Fruit fly (Drosophila melanogaster) whole organism, embryonic: Measurements from ENCODE around the gene Mst57Db.

Experiments
- Abd-B ChIP-seq: fragments of 200-800 bp; sonication (Bioruptor generic); optimal IDR thresholded peaks from 2 replicates; lab custom pipeline; 2018; ENCODE audit warnings: missing biosample characterization, mild to moderate bottlenecking, missing genetic modification characterization, moderate library complexity
- CG1024 ChIP-seq: fragments of 200-800 bp; sonication (Bioruptor generic); IDR thresholded peaks from 2 replicates; pipeline ENCODE4 v1.3.6; 2022; ENCODE audit warnings: missing biosample characterization, missing genetic modification characterization
- CG10321 ChIP-seq: fragments of 200-800 bp; sonication (Bioruptor generic); IDR thresholded peaks from 2 replicates; pipeline ENCODE4 v1.3.6; 2022; ENCODE audit warnings: missing biosample characterization, missing genetic modification characterization
- CG10979 ChIP-seq: fragments of 200-800 bp; sonication (Bioruptor generic); optimal IDR thresholded peaks from 2 replicates; lab custom pipeline; 2018; ENCODE audit warnings: missing biosample characterization, mild to moderate bottlenecking, missing genetic modification characterization, moderate library complexity
- CG12744 ChIP-seq: fragments of 200-800 bp; sonication (Bioruptor generic); optimal IDR thresholded peaks from 2 replicates; lab custom pipeline; 2016; ENCODE audit warnings: missing biosample characterization, missing genetic modification characterization
- CG17568 ChIP-seq: fragments of 200-800 bp; sonication (Bioruptor generic); optimal IDR thresholded peaks from 2 replicates; lab custom pipeline; 2018; ENCODE audit warnings: missing biosample characterization, mild to moderate bottlenecking, missing genetic modification characterization, moderate library complexity
- CG30431 ChIP-seq: fragments of 200-800 bp; sonication (Bioruptor generic); optimal IDR thresholded peaks from 2 replicates; lab custom pipeline; 2017; ENCODE audit warnings: missing biosample characterization, missing genetic modification characterization
- CG3065 ChIP-seq: fragments of 200-800 bp; sonication (Bioruptor generic); optimal IDR thresholded peaks from 2 replicates; lab custom pipeline; 2016; ENCODE audit warnings: missing biosample characterization, missing genetic modification characterization
- CG32532 ChIP-seq: fragments of 200-800 bp; sonication (Bioruptor generic); IDR thresholded peaks from 2 replicates; pipeline ENCODE4 v1.3.6; 2022; ENCODE audit warnings: missing biosample characterization, missing genetic modification characterization
- CG33213 ChIP-seq: fragments of 200-800 bp; sonication (Bioruptor generic); optimal IDR thresholded peaks from 3 replicates; lab custom pipeline; 2016; ENCODE audit warnings: missing biosample characterization, missing genetic modification characterization
- CG4282 ChIP-seq: fragments of 200-800 bp; sonication (Bioruptor generic); optimal IDR thresholded peaks from 2 replicates; lab custom pipeline; 2016; ENCODE audit warnings: missing biosample characterization, missing genetic modification characterization
- CG43689 ChIP-seq: fragments of 200-800 bp; sonication (Bioruptor generic); IDR thresholded peaks from 2 replicates; pipeline ENCODE4 v1.3.6; 2022; ENCODE audit warnings: missing biosample characterization, missing genetic modification characterization
- CG4854 ChIP-seq: fragments of 200-800 bp; sonication (Bioruptor generic); optimal IDR thresholded peaks from 2 replicates; lab custom pipeline; 2016; ENCODE audit warnings: missing biosample characterization, missing genetic modification characterization, inconsistent platforms
- CG5953 ChIP-seq: fragments of 200-800 bp; sonication (Bioruptor generic); IDR thresholded peaks from 2 replicates; pipeline ENCODE4 v1.3.6; 2022; ENCODE audit warnings: missing biosample characterization, missing genetic modification characterization
- CG6654 ChIP-seq: fragments of 200-800 bp; sonication (Bioruptor generic); optimal IDR thresholded peaks from 2 replicates; lab custom pipeline; 2017; ENCODE audit warnings: missing biosample characterization, mild to moderate bottlenecking, missing genetic modification characterization
- CG7372 ChIP-seq: fragments of 200-800 bp; sonication (Bioruptor generic); IDR thresholded peaks from 2 replicates; pipeline ENCODE4 v1.3.6; 2022; ENCODE audit warnings: missing biosample characterization, missing genetic modification characterization
- CG7786 ChIP-seq: fragments of 200-800 bp; sonication (Bioruptor generic); optimal IDR thresholded peaks from 2 replicates; lab custom pipeline; 2016; ENCODE audit warnings: missing biosample characterization, missing genetic modification characterization
- CG7839 ChIP-seq: fragments of 200-800 bp; sonication (Bioruptor generic); optimal IDR thresholded peaks from 3 replicates; lab custom pipeline; 2018; ENCODE audit warnings: missing biosample characterization, mild to moderate bottlenecking, missing genetic modification characterization, moderate library complexity
- CG9797 ChIP-seq: fragments of 200-800 bp; sonication (Bioruptor generic); optimal IDR thresholded peaks from 3 replicates; lab custom pipeline; 2018; ENCODE audit warnings: missing biosample characterization, mild to moderate bottlenecking, missing genetic modification characterization
- CHES-1-like ChIP-seq: fragments of 200-800 bp; sonication (Bioruptor generic); optimal IDR thresholded peaks from 2 replicates; lab custom pipeline; 2016; ENCODE audit warnings: missing biosample characterization, missing genetic modification characterization
- CkIIα-i1 ChIP-seq: fragments of 200-800 bp; sonication (Bioruptor generic); IDR thresholded peaks from 2 replicates; pipeline ENCODE4 v1.3.6; 2022; ENCODE audit warnings: missing biosample characterization, missing genetic modification characterization
- Dll ChIP-seq: fragments of 200-800 bp; sonication (Bioruptor generic); IDR thresholded peaks from 4 replicates; pipeline ENCODE4 v1.3.6; 2022; ENCODE audit warnings: missing biosample characterization, missing genetic modification characterization; ENCODE audit not compliant: partially characterized antibody
- Elba2 ChIP-seq: fragments of 200-800 bp; sonication (Bioruptor generic); optimal IDR thresholded peaks from 3 replicates; lab custom pipeline; 2016; ENCODE audit warnings: missing biosample characterization, missing genetic modification characterization
- Gsc ChIP-seq: fragments of 200-800 bp; sonication (Bioruptor generic); IDR thresholded peaks from 2 replicates; pipeline ENCODE4 v1.3.6; 2022; ENCODE audit warnings: missing biosample characterization, missing genetic modification characterization
- Gug ChIP-seq: fragments of 200-800 bp; sonication (Bioruptor generic); IDR thresholded peaks from 4 replicates; pipeline ENCODE4 v1.3.6; 2022; ENCODE audit warnings: missing biosample characterization, missing genetic modification characterization
- Lim3 ChIP-seq: fragments of 200-800 bp; sonication (Bioruptor generic); IDR thresholded peaks from 2 replicates; pipeline ENCODE4 v1.3.6; 2022; ENCODE audit warnings: missing biosample characterization, missing genetic modification characterization
- Myb ChIP-seq: fragments of 200-800 bp; sonication (Bioruptor generic); optimal IDR thresholded peaks from 2 replicates; lab custom pipeline; 2016; ENCODE audit warnings: missing biosample characterization, missing genetic modification characterization
- Nf-YC ChIP-seq: fragments of 200-800 bp; optimal IDR thresholded peaks from 3 replicates; lab custom pipeline; 2019; ENCODE audit warnings: missing biosample characterization, mild to moderate bottlenecking, missing genetic modification characterization, moderate library complexity
- Opbp ChIP-seq: fragments of 200-800 bp; sonication (Bioruptor generic); IDR thresholded peaks from 3 replicates; pipeline ENCODE4 v1.3.6; 2022; ENCODE audit warnings: missing biosample characterization, missing genetic modification characterization; ENCODE audit not compliant: partially characterized antibody
- Optix ChIP-seq: fragments of 200-800 bp; sonication (Bioruptor generic); IDR thresholded peaks from 3 replicates; pipeline ENCODE4 v1.3.6; 2022; ENCODE audit warnings: missing biosample characterization, missing genetic modification characterization
- bbx ChIP-seq: fragments of 200-800 bp; sonication (Bioruptor generic); IDR thresholded peaks from 2 replicates; pipeline ENCODE4 v1.3.6; 2022; ENCODE audit warnings: missing biosample characterization, missing genetic modification characterization; ENCODE audit not compliant: partially characterized antibody
- chm ChIP-seq: fragments of 200-800 bp; sonication (Bioruptor generic); IDR thresholded peaks from 2 replicates; pipeline ENCODE4 v1.3.6; 2022; ENCODE audit warnings: missing biosample characterization, missing genetic modification characterization
- crol ChIP-seq: fragments of 200-800 bp; sonication (Bioruptor generic); IDR thresholded peaks from 2 replicates; pipeline ENCODE4 v1.3.6; 2022; ENCODE audit warnings: missing biosample characterization, missing genetic modification characterization
- crp ChIP-seq, 2 experiments: fragments of 200-800 bp; sonication (Bioruptor generic); optimal IDR thresholded peaks; 2 replicates in 1 of 2; 3 replicates in 1 of 2; lab custom pipeline; 2017; ENCODE audit warnings: missing biosample characterization in 2 of 2, missing genetic modification characterization in 2 of 2, mild to moderate bottlenecking in 1 of 2, moderate library complexity in 1 of 2
- dan ChIP-seq: fragments of 200-800 bp; sonication (Bioruptor generic); IDR thresholded peaks from 2 replicates; pipeline ENCODE4 v1.3.6; 2022; ENCODE audit warnings: missing biosample characterization, missing genetic modification characterization
- dmrt11E ChIP-seq: fragments of 200-800 bp; sonication (Bioruptor generic); optimal IDR thresholded peaks from 3 replicates; lab custom pipeline; 2018; ENCODE audit warnings: missing biosample characterization, mild to moderate bottlenecking, missing genetic modification characterization, moderate library complexity
- dmrt99B ChIP-seq: fragments of 200-800 bp; sonication (Bioruptor generic); optimal IDR thresholded peaks from 2 replicates; lab custom pipeline; 2018; ENCODE audit warnings: missing biosample characterization, mild to moderate bottlenecking, missing genetic modification characterization, moderate library complexity
- exex ChIP-seq: fragments of 200-800 bp; sonication (Bioruptor generic); optimal IDR thresholded peaks from 4 replicates; lab custom pipeline; 2018; ENCODE audit warnings: missing biosample characterization, mild to moderate bottlenecking, missing genetic modification characterization, moderate library complexity
- fd64A ChIP-seq: fragments of 200-800 bp; sonication (Bioruptor generic); optimal IDR thresholded peaks from 3 replicates; lab custom pipeline; 2018; ENCODE audit warnings: missing biosample characterization, mild to moderate bottlenecking, missing genetic modification characterization
- grau ChIP-seq: fragments of 200-800 bp; optimal IDR thresholded peaks from 3 replicates; lab custom pipeline; 2019; ENCODE audit warnings: missing biosample characterization, mild to moderate bottlenecking, missing genetic modification characterization, moderate library complexity
- h ChIP-seq: fragments of >200 bp; optimal IDR thresholded peaks from 2 replicates; lab custom pipeline; 2017
- her ChIP-seq: fragments of 200-800 bp; sonication (Bioruptor generic); optimal IDR thresholded peaks from 2 replicates; lab custom pipeline; 2016; ENCODE audit warnings: missing biosample characterization, missing genetic modification characterization
- ken ChIP-seq: fragments of 200-800 bp; sonication (Bioruptor generic); IDR thresholded peaks from 3 replicates; pipeline ENCODE4 v1.3.6; 2022; ENCODE audit warnings: missing biosample characterization, missing genetic modification characterization
- nerfin-2 ChIP-seq: fragments of 200-800 bp; sonication (Bioruptor generic); IDR thresholded peaks from 2 replicates; pipeline ENCODE4 v1.3.6; 2022; ENCODE audit warnings: missing biosample characterization, missing genetic modification characterization; ENCODE audit not compliant: partially characterized antibody
- row ChIP-seq: fragments of 200-800 bp; sonication (Bioruptor generic); IDR thresholded peaks from 3 replicates; pipeline ENCODE4 v1.3.6; 2022; ENCODE audit warnings: missing biosample characterization, missing genetic modification characterization
- run ChIP-seq: fragments of 200-800 bp; sonication (Bioruptor generic); optimal IDR thresholded peaks from 3 replicates; lab custom pipeline; 2018; ENCODE audit warnings: missing biosample characterization, mild to moderate bottlenecking, missing genetic modification characterization
- sna ChIP-seq: fragments of 200-800 bp; sonication (Bioruptor generic); IDR thresholded peaks from 2 replicates; pipeline ENCODE4 v1.3.6; 2022; ENCODE audit warnings: missing biosample characterization, missing genetic modification characterization; ENCODE audit not compliant: partially characterized antibody
- unc-4 ChIP-seq: fragments of 200-800 bp; sonication (Bioruptor generic); IDR thresholded peaks from 2 replicates; pipeline ENCODE4 v1.3.6; 2022; ENCODE audit warnings: missing biosample characterization, missing genetic modification characterization; ENCODE audit not compliant: partially characterized antibody
- unpg ChIP-seq: fragments of 200-800 bp; sonication (Bioruptor generic); optimal IDR thresholded peaks from 3 replicates; lab custom pipeline; 2018; ENCODE audit warnings: missing biosample characterization, mild to moderate bottlenecking, missing genetic modification characterization, moderate library complexity
- yki ChIP-seq: fragments of >200 bp; optimal IDR thresholded peaks from 3 replicates; lab custom pipeline; 2018

Mst57Db gene

dm6 chr3R:25830814-25831213 is at the start of gene Mst57Db:
Mst57Db (minus strand) TSS chr3R:25830914.
- TF ChIP-seq Opbp (GFP tag; lab: Robert Waterston, UW) (no peak), fd64A (GFP tag; lab: Kevin White, UChicago) (no peak), CG17568 (GFP tag; lab: Kevin White, UChicago) (no peak), Nf-YC (tag; lab: Kevin White, UChicago) (no peak), crp (GFP tag; optimal IDR thresholded peaks at IDR 0.05; lab: Kevin White, UChicago) (no peak), CG33213 (no peak)
- TF ChIP-seq, all 482 proteins: peak for 0

DNA sequence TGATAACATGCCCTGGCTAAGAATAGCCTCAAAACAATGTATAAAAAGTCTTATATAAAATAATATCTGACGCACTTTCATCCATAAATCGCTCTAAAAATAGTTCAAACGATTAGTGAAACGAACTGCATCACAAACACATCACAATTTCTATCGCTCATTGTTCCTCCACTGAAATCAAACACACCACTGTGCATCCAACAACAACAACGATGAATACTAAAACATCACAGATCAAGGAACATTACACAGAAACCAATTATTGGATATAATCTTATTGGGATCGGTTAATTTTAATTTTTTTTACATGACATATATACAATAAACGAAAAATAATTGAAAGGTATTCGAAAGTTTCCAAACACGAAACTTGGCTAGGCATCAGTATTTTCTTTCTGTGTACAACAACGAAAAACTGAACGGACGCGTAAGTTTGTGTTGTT is 48.6 kb upstream of the Mst57Db start:
- TF ChIP-seq CG7372 (GFP tag; lab: Robert Waterston, UW) (peak; percentile 45), dmrt99B (tag; lab: Kevin White, UChicago) (peak; percentile 90), Dll (no peak), her (GFP tag; lab: Kevin White, UChicago) (no peak), CG30431 (peak; percentile 42), CG7839 (peak; percentile 90), dan (GFP tag; lab: Robert Waterston, UW) (no peak), h (no peak), CG3065 (GFP tag; lab: Kevin White, UChicago) (peak; percentile 21), CG10321 (no peak), run (no peak), sna (GFP tag; lab: Robert Waterston, UW) (no peak), CG10979 (peak; percentile 88), CG32532 (peak; percentile 86; the same call in 1 of the 2 replicates), CkIIα-i1 (GFP tag; lab: Robert Waterston, UW) (no peak), Abd-B (GFP tag; lab: Kevin White, UChicago) (peak; percentile 82), unpg (GFP tag; lab: Kevin White, UChicago) (peak; percentile 74), grau (tag; lab: Kevin White, UChicago) (peak; percentile 84), Myb (GFP tag; lab: Kevin White, UChicago) (peak; percentile 29), chm (GFP tag; lab: Robert Waterston, UW) (no peak; the same call in 1 of the 2 replicates), CG4282 (GFP tag; lab: Kevin White, UChicago) (no peak), CG5953 (peak; percentile 58), ken (no peak), CG12744 (GFP tag; lab: Kevin White, UChicago) (peak; percentile 31), CHES-1-like (peak; percentile 34), dmrt11E (tag; lab: Kevin White, UChicago) (peak; percentile 80), Elba2 (no peak), bbx (GFP tag; lab: Robert Waterston, UW) (no peak), unc-4 (GFP tag; lab: Robert Waterston, UW) (no peak), exex (tag; lab: Kevin White, UChicago) (peak; percentile 36), CG7786 (GFP tag; lab: Kevin White, UChicago) (peak; percentile 71), CG6654 (GFP tag; lab: Kevin White, UChicago) (peak; percentile 55), CG9797 (GFP tag; lab: Kevin White, UChicago) (no peak), nerfin-2 (no peak), crol (GFP tag; lab: Robert Waterston, UW) (no peak), CG1024 (GFP tag; lab: Robert Waterston, UW) (peak; percentile 66), Lim3 (GFP tag; lab: Robert Waterston, UW) (no peak), Gsc (GFP tag; lab: Robert Waterston, UW) (no peak), CG4854 (GFP tag; lab: Kevin White, UChicago) (peak; percentile 68), yki (no peak), CG43689 (GFP tag; lab: Robert Waterston, UW) (no peak), Gug (GFP tag; lab: Robert Waterston, UW) (peak; percentile 67), Optix (GFP tag; lab: Robert Waterston, UW) (no peak), row (GFP tag; lab: Robert Waterston, UW) (peak; percentile 87)
